Fruit fly (Drosophila melanogaster): ENCODE data around the gene pic.

- TF ChIP-seq CG8301 (tag; optimal IDR thresholded peaks at IDR 0.05) (no peak), CG9948 (tag; optimal IDR thresholded peaks at IDR 0.05) (no peak), CG13204 (GFP tag; optimal IDR thresholded peaks at IDR 0.05) (no peak), Ets98B (GFP tag; IDR thresholded peaks at IDR 0.05) (no peak)
Observed at dm6 chr3R:13075728-13076127, 23.7 kb downstream of the pic start.
